Worm (Caenorhabditis elegans): ENCODE data around the gene K01B6.3.
A peak's percentile ranks its signal among the peaks of the same experiment; 100 is the strongest.

K01B6.3 gene

ce11 chrIII:9331084-9331564, 31.1 kb downstream of the K01B6.3 start, which contains the start of gene ufc-1:
Gene ufc-1, plus strand, starts transcription at chrIII:9331514.
- TF ChIP-seq F49E8.2 (tag; optimal IDR thresholded peaks at IDR 0.05; ENCODE audit: insufficient read depth): no peak
- peak; percentile 20 for TF ChIP-seq lsl-1 (GFP tag; optimal IDR thresholded peaks at IDR 0.05)
- peak; percentile 52 to 86 for TF ChIP-seq let-607 (tag; optimal IDR thresholded peaks at IDR 0.05)

ce11 chrIII:9334174-9334573, 34.2 kb downstream of the K01B6.3 start, which contains the start of gene elo-4:
Gene elo-4, minus strand, starts transcription at chrIII:9334274.
- TF ChIP-seq lin-40 (tag; optimal IDR thresholded peaks at IDR 0.05): no peak
- no peak for TF ChIP-seq rpc-1 (optimal IDR thresholded peaks at IDR 0.05)
- TF ChIP-seq rpc-1 (tag; optimal IDR thresholded peaks at IDR 0.05): no peak
- no peak for TF ChIP-seq lag-1 (GFP tag; IDR thresholded peaks at IDR 0.05)
- no peak for TF ChIP-seq akir-1 (GFP tag; optimal IDR thresholded peaks at IDR 0.05)
- TF ChIP-seq mcd-1 (GFP tag; IDR thresholded peaks at IDR 0.05): no peak
- TF ChIP-seq ceh-100 (GFP tag; IDR thresholded peaks at IDR 0.05): no peak
- TF ChIP-seq T26A5.8 (tag; optimal IDR thresholded peaks at IDR 0.05): no peak
- TF ChIP-seq let-607 (tag; optimal IDR thresholded peaks at IDR 0.05): no peak
- TF ChIP-seq mxl-1 (tag; optimal IDR thresholded peaks at IDR 0.05): no peak
- no peak for TF ChIP-seq fkh-3 (tag; optimal IDR thresholded peaks at IDR 0.05)
- no peak for TF ChIP-seq ceh-27 (GFP tag; optimal IDR thresholded peaks at IDR 0.05)
- no peak for TF ChIP-seq F49E8.2 (tag; optimal IDR thresholded peaks at IDR 0.05; ENCODE audit: insufficient read depth)

- TF ChIP-seq madf-6 (GFP tag; IDR thresholded peaks at IDR 0.05) (no peak), T07F8.4 (tag; optimal IDR thresholded peaks at IDR 0.05) (no peak), nhr-27 (tag; optimal IDR thresholded peaks at IDR 0.05) (no peak), dpff-1 (tag; optimal IDR thresholded peaks at IDR 0.05) (no peak), F23B12.7 (tag; optimal IDR thresholded peaks at IDR 0.05; ENCODE audit: insufficient read depth) (no peak), tbx-9 (tag; optimal IDR thresholded peaks at IDR 0.05; ENCODE audit: borderline replicate concordance) (no peak), cebp-2 (GFP tag; IDR thresholded peaks at IDR 0.05) (no peak), chd-7 (tag; optimal IDR thresholded peaks at IDR 0.05) (no peak), hlh-12 (tag; optimal IDR thresholded peaks at IDR 0.05) (no peak), mes-4 (tag; optimal IDR thresholded peaks at IDR 0.05) (no peak), ztf-26 (tag; optimal IDR thresholded peaks at IDR 0.05) (no peak), ekl-4 (GFP tag; IDR thresholded peaks at IDR 0.05) (no peak)
Measured at ce11 chrIII:9335076-9335475, 35.1 kb downstream of the K01B6.3 start.

ce11 chrIII:9336807-9337206, 36.8 kb downstream of the K01B6.3 start:
- TF ChIP-seq T26A5.8 (tag; optimal IDR thresholded peaks at IDR 0.05): no peak
- TF ChIP-seq rpc-1 (optimal IDR thresholded peaks at IDR 0.05): no peak
- TF ChIP-seq rpc-1 (tag; optimal IDR thresholded peaks at IDR 0.05): no peak
- TF ChIP-seq nfyb-1 (GFP tag; IDR thresholded peaks at IDR 0.05): no peak
- no peak for TF ChIP-seq gei-17 (GFP tag; optimal IDR thresholded peaks at IDR 0.05)
- no peak for TF ChIP-seq ets-4 (GFP tag; optimal IDR thresholded peaks at IDR 0.05)
- TF ChIP-seq ztf-22 (GFP tag; optimal IDR thresholded peaks at IDR 0.05): no peak
- TF ChIP-seq ztf-26 (tag; optimal IDR thresholded peaks at IDR 0.05): no peak
- no peak for TF ChIP-seq zim-3 (tag; optimal IDR thresholded peaks at IDR 0.05)
- no peak for TF ChIP-seq akir-1 (GFP tag; optimal IDR thresholded peaks at IDR 0.05)

- TF ChIP-seq dox-1 (GFP tag; IDR thresholded peaks at IDR 0.05) (no peak), zfh-2 (GFP tag; conservative IDR thresholded peaks at IDR 0.05) (no peak), B0336.3 (GFP tag; IDR thresholded peaks at IDR 0.05) (no peak), ztf-26 (tag; optimal IDR thresholded peaks at IDR 0.05) (no peak), F57C9.4 (tag; optimal IDR thresholded peaks at IDR 0.05) (no peak)
Measured at ce11 chrIII:9337968-9338367, 37.9 kb downstream of the K01B6.3 start.

Measured in whole organism, young adult.